Worm (Caenorhabditis elegans) whole organism, late embryonic: Measurements from ENCODE around the gene cdh-5.

Source experiments
- F13H6.1 ChIP-seq: sonication (generic microtip); optimal IDR thresholded peaks from 2 replicates; lab custom pipeline; 2016; ENCODE audit warnings: missing genetic modification characterization, missing compliant biosample characterization
- ama-1 ChIP-seq: fragments of 150-350 bp; optimal IDR thresholded peaks from 2 replicates; lab custom pipeline; 2014
- nhr-11 ChIP-seq: fragments of 150-350 bp; optimal IDR thresholded peaks from 2 replicates; lab custom pipeline; 2014; ENCODE audit warnings: missing biosample characterization, missing genetic modification characterization

DNA sequence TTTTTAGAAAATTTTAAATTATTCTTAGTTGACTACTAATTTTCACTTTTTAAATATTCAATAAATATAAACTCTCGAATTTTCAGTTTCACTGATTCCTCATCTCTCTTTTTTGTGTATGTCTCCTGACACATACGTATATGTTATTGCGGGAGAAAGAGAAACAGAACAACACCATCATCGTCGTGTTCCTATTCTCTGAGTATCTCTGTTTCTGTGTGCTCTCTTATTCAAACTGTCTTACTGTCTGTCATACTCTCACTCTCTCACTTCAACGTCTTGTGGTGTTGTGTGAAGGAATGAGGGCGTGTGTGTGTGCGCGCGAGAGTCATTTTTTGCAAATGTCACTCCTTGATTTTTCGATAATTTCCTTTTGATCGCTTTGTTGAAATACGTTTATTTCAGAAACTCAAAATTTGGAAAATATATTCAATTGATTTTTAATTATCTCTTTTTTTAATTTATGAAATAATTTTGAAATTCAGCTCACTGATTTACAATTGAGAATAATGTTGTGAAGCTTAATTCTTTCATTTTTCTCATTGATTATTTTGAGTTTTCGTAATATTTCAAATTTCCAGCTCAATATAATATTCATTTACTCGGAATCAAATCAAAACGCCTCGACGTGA, 48.5 kb upstream of the cdh-5 start, which contains the start of gene lin-49:
- TF ChIP-seq nhr-11 (tag; lab: Kevin White, UChicago) (no peak), ama-1 (lab: Kevin White, UChicago) (no peak), F13H6.1 (tag; lab: Kevin White, UChicago) (no peak)
